Fruit fly (Drosophila melanogaster): Measurements from ENCODE around the gene CG43373.
A peak's percentile ranks its signal among the peaks of the same experiment; 100 is the strongest.

Gene CG43373

dm6 chr3L:16480408-16481193 is 62.6 kb downstream of the CG43373 start (continued):
- TF ChIP-seq Max (GFP tag; optimal IDR thresholded peaks at IDR 0.05), result peak; percentile 95
- peak; percentile 91 for TF ChIP-seq emc (GFP tag; optimal IDR thresholded peaks at IDR 0.05)
- TF ChIP-seq nmo (GFP tag; optimal IDR thresholded peaks at IDR 0.05), result peak; percentile 99
- TF ChIP-seq CG32532 (GFP tag; IDR thresholded peaks at IDR 0.05), result peak; percentile 94
- TF ChIP-seq Sox102F (GFP tag; optimal IDR thresholded peaks at IDR 0.05), result peak; percentile 98
- no peak for TF ChIP-seq CG8478 (optimal IDR thresholded peaks at IDR 0.05)
- TF ChIP-seq CG2202 (tag; optimal IDR thresholded peaks at IDR 0.05), result peak; percentile 98
- peak; percentile 91 for TF ChIP-seq danr (GFP tag; IDR thresholded peaks at IDR 0.05)
- no peak for TF ChIP-seq HLHmδ (GFP tag; optimal IDR thresholded peaks at IDR 0.05)
- TF ChIP-seq CG6254 (GFP tag; optimal IDR thresholded peaks at IDR 0.05), result peak; percentile 96
- peak; percentile 87 for TF ChIP-seq wek (GFP tag; optimal IDR thresholded peaks at IDR 0.05)
- TF ChIP-seq vvl (GFP tag; IDR thresholded peaks at IDR 0.05), result peak; percentile 99
- peak; percentile 95 for TF ChIP-seq ems (GFP tag; optimal IDR thresholded peaks at IDR 0.05)
- TF ChIP-seq nerfin-2 (GFP tag; IDR thresholded peaks at IDR 0.05; ENCODE audit: partially characterized antibody), result no peak
- TF ChIP-seq Lpt (GFP tag; optimal IDR thresholded peaks at IDR 0.05), result no peak
- TF ChIP-seq Trl (optimal IDR thresholded peaks at IDR 0.05), result no peak
- TF ChIP-seq Trl (GFP tag; optimal IDR thresholded peaks at IDR 0.05), result peak; percentile 96
- TF ChIP-seq HmgD (GFP tag; optimal IDR thresholded peaks at IDR 0.05), result peak; percentile 84
- TF ChIP-seq CG11696 (GFP tag; IDR thresholded peaks at IDR 0.05), result peak; percentile 89
- TF ChIP-seq H15 (GFP tag; IDR thresholded peaks at IDR 0.05), result peak; percentile 97
- peak; percentile 92 for TF ChIP-seq run (tag; optimal IDR thresholded peaks at IDR 0.05)
- no peak for TF ChIP-seq pan (optimal IDR thresholded peaks at IDR 0.05)
- peak in 1 of 2 experiments; percentile 96 for TF ChIP-seq pan (GFP tag; optimal IDR thresholded peaks at IDR 0.05 in 1 of 2, IDR thresholded peaks at IDR 0.05 in 1 of 2)
- TF ChIP-seq CG15073 (GFP tag; optimal IDR thresholded peaks at IDR 0.05), result peak; percentile 82
- peak; percentile 86 for TF ChIP-seq CG11560 (tag; IDR thresholded peaks at IDR 0.05)
- TF ChIP-seq CG3995 (GFP tag; optimal IDR thresholded peaks at IDR 0.05), result peak; percentile 66
- peak; percentile 84 for TF ChIP-seq slou (GFP tag; optimal IDR thresholded peaks at IDR 0.05)
- peak; percentile 87 for TF ChIP-seq Vsx1 (GFP tag; optimal IDR thresholded peaks at IDR 0.05)
- TF ChIP-seq CG17829 (tag; optimal IDR thresholded peaks at IDR 0.05), result peak; percentile 99
- peak; percentile 91 for TF ChIP-seq Ravus (GFP tag; IDR thresholded peaks at IDR 0.05)
- TF ChIP-seq lilli (GFP tag; optimal IDR thresholded peaks at IDR 0.05), result peak; percentile 94
- TF ChIP-seq wor (GFP tag; IDR thresholded peaks at IDR 0.05), result peak; percentile 96
- TF ChIP-seq D19A (tag; optimal IDR thresholded peaks at IDR 0.05), result peak; percentile 96
- peak; percentile 70 for TF ChIP-seq Sry-δ (GFP tag; optimal IDR thresholded peaks at IDR 0.05)
- peak; percentile 93 for TF ChIP-seq CG11247 (GFP tag; IDR thresholded peaks at IDR 0.05)
- no peak for TF ChIP-seq hbn (GFP tag; IDR thresholded peaks at IDR 0.05; ENCODE audit: partially characterized antibody)
- peak; percentile 75 for TF ChIP-seq CG7271 (tag; optimal IDR thresholded peaks at IDR 0.05)
- peak; percentile 97 for TF ChIP-seq CG8388 (GFP tag; optimal IDR thresholded peaks at IDR 0.05)
- peak; percentile 93 for TF ChIP-seq NFAT (GFP tag; IDR thresholded peaks at IDR 0.05)
- peak; percentile 94 for TF ChIP-seq CG17385 (GFP tag; optimal IDR thresholded peaks at IDR 0.05)
- peak in 1 of 2 experiments; percentile 88 for TF ChIP-seq Hr78 (GFP tag; optimal IDR thresholded peaks at IDR 0.05)
- peak; percentile 91 for TF ChIP-seq TFAM (GFP tag; optimal IDR thresholded peaks at IDR 0.05)
- peak; percentile 90 for TF ChIP-seq CG4328 (GFP tag; optimal IDR thresholded peaks at IDR 0.05)
- peak; percentile 98 for TF ChIP-seq unpg (GFP tag; optimal IDR thresholded peaks at IDR 0.05)
- TF ChIP-seq CG12155 (GFP tag; optimal IDR thresholded peaks at IDR 0.05), result peak; percentile 93
- TF ChIP-seq CG5180 (GFP tag; optimal IDR thresholded peaks at IDR 0.05), result peak; percentile 91
- peak; percentile 80 for TF ChIP-seq CG17912 (GFP tag; optimal IDR thresholded peaks at IDR 0.05)
- TF ChIP-seq CG18599 (GFP tag; optimal IDR thresholded peaks at IDR 0.05), result peak; percentile 96
- TF ChIP-seq CG14710 (tag; optimal IDR thresholded peaks at IDR 0.05), result peak; percentile 98
- peak; percentile 92 for TF ChIP-seq Fer3 (tag; optimal IDR thresholded peaks at IDR 0.05)
